Fruit fly (Drosophila melanogaster) Kc167 (cell line): Measurements from ENCODE around the gene Oseg1.

Experiments
- Myc ChIP-seq: fragments of >200 bp; optimal IDR thresholded peaks from 2 replicates; lab custom pipeline; 2017; ENCODE audit warnings: missing external identifiers
- Sin3A ChIP-seq: fragments of >200 bp; optimal IDR thresholded peaks from 2 replicates; lab custom pipeline; 2018; ENCODE audit warnings: missing external identifiers
- h ChIP-seq: fragments of >200 bp; optimal IDR thresholded peaks from 3 replicates; lab custom pipeline; 2018; ENCODE audit warnings: missing external identifiers
- insv ChIP-seq: fragments of >200 bp; optimal IDR thresholded peaks from 3 replicates; lab custom pipeline; 2018; ENCODE audit warnings: missing external identifiers
- psq ChIP-seq: fragments of >200 bp; optimal IDR thresholded peaks from 2 replicates; lab custom pipeline; 2017; ENCODE audit warnings: missing external identifiers
- ttk ChIP-seq: sonication (Bioruptor generic); optimal IDR thresholded peaks from 2 replicates; lab custom pipeline; 2017; ENCODE audit warnings: missing external identifiers

Gene Oseg1

DNA sequence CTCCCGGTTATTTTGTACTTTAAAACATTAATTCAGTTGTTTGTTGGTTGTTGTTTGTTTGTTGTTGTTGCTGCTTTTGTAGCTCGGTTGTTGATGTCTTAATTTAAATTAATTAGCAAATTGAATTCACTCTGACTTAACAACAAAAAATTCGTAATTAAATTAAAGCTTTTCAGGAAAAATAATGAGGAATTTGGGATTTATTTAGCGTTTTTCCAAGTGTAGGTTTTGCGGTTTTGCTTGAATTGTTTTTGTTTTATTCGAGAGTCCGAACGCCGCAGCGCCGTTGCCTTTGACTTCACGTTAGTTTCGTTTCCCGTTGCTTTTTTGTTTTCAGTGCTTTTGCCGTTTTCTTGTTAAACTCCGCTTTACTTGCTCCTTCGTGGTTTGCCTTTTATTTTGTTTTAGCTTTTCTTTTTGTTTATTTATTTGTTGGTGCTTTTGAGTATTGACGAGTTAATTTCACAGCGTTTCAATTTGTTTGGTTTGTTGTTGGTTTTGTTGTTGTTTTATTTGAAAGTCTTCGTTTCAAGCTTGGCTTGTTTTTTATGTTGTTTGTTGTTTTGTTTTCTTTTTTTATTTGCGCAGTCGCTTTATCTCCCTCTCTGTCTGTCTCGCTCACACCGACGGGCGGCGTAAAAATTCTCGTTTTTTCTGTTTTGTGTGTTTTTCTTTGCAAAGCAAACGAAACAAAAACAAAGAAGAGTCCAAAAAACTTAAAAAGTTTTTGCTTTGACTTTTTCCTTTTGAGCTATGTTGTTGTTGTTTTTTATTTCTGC is 28.3 kb upstream of the Oseg1 start:
- no peak for TF ChIP-seq h (lab: Kevin White, UChicago)
- no peak for TF ChIP-seq Sin3A
- no peak for TF ChIP-seq insv
- no peak for TF ChIP-seq ttk (lab: Kevin White, UChicago)
- TF ChIP-seq psq (lab: Kevin White, UChicago) = no peak
- TF ChIP-seq Myc (lab: Kevin White, UChicago) = no peak

DNA sequence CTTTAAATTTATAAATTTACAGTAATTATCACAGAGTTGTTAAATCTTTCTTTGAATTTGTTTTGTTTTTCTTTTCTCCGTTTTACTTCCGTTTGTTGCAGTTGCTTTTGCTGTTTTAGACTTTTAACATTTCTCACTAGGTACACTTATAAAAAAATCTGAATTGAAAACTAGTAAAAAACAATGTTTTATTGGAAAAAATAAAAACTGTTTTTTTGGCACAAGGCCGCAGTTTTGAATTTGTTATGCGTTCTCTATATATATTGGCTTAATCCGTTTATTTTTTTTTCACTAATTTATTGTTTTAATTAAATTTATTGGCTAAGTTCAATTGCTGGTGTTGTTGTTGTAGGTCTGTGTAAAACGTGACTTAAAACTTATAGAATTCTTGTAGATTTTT is 27.5 kb upstream of the Oseg1 start:
- TF ChIP-seq h (lab: Kevin White, UChicago) (no peak), psq (lab: Kevin White, UChicago) (no peak), ttk (lab: Kevin White, UChicago) (no peak), Myc (lab: Kevin White, UChicago) (no peak), insv (no peak), Sin3A (no peak)

DNA sequence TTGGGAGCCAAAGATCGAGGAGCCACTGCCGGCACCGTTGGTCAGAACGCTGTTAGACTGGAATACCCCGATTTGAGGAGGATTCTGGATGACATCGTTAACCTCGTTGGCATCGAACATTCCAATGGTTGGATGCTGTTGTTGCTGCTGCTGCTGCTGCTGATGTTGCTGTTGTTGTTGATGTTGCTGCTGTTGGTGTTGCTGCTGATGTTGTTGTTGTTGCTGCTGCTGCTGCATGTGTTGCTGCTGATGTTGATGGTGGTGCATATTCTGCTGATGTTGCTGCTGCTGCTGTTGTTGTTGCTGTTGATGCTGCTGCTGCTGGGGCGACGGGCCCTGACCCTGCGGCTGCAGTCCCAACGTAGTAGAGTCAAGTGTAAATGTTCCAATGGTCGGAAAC is 25.0 kb upstream of the Oseg1 start:
- TF ChIP-seq insv = no peak
- TF ChIP-seq Myc (lab: Kevin White, UChicago) = no peak
- no peak for TF ChIP-seq psq (lab: Kevin White, UChicago)
- no peak for TF ChIP-seq h (lab: Kevin White, UChicago)
- no peak for TF ChIP-seq Sin3A
- TF ChIP-seq ttk (lab: Kevin White, UChicago) = no peak

DNA sequence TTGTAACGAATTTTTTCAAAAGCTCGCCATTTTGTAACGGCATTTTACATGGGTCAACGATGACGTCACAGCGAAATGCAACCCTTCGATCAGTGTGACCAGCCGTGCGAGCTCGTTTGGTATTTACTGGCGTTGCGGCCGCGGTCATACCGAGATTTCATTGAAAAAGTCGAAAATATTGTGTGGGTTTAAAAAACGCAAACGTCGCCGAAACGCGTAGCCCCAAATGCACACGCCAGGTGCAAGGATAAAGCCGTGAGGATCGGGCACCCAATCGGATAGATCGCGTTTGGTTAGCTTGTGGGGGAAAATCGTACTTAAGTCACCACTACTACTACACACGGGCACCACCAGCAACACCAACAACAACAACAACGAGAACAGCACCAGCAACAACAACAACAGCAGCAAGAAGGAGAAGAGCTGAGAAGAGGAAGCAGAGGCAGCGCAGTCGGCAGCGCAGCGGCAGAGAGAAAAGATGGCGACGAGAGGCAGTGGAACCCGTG is 12.3 kb upstream of the Oseg1 start, which contains the start of gene Cbl:
Gene Cbl, plus strand, starts transcription at position 124 of the 506 bp plus-strand sequence.
- TF ChIP-seq h (lab: Kevin White, UChicago) (no peak), ttk (lab: Kevin White, UChicago) (no peak), insv (no peak), psq (lab: Kevin White, UChicago) (no peak), Myc (lab: Kevin White, UChicago) (no peak), Sin3A (no peak)

DNA sequence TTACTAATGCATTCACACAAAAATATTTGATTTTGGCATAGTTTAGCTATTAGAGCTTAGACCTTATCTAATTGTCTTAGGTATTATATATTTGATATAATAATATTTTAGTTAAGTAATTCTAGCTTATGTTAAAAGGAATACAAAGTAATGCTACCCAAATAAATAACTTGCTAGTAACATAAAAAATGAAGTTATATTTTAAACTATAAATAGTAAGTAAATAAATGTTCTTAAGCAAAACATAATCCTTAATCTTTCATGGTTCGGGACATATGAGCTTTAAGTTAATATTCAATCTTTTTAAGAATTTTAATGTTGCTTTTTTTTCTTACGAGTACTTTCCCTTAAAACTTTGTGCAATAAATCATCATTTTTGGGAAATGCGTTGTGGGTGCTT is 10.5 kb upstream of the Oseg1 start:
- TF ChIP-seq ttk (lab: Kevin White, UChicago) = no peak

DNA sequence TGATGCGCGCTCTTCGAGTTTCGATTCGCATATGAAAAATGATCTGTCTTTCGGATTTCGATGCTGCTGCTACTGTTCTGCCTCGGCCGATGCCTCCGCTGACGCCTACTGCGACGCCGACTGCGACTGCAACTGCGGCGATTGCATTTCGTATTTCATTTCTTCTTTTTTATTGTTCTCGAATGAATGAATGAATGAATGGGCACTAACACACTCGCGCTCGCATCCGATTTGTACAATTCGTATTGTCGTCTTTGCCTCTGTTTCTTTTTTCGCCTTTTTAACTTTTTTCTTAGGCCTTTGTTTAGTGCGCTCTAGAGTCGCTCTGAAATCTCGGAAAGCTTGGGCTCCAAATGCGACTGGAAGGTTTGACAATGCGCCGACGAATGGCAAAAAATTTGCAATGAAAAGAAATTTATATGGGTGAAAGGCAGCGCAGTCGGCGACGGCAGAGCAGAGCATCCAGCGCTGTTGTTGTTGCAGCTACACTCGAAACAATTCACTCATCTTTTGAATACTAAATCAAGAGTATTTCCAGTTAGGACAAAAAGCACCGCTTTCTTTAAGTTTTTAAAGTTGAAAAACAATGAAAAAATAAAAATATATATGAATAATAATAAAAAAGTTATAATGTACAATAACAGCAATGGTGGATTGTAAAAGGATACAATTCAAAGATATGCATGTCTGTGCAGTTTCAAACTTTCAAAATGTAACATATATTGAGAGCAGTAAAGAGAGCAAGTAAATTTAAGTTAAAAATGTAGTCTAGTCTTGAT is 9.4 kb upstream of the Oseg1 start, which contains the start of gene CG32354:
Gene CG32354, minus strand, starts transcription at position 398 of the 779 bp plus-strand sequence.
- TF ChIP-seq Myc (lab: Kevin White, UChicago) (no peak), psq (lab: Kevin White, UChicago) (no peak), ttk (lab: Kevin White, UChicago) (no peak), insv (no peak), h (lab: Kevin White, UChicago) (no peak), Sin3A (no peak)

DNA sequence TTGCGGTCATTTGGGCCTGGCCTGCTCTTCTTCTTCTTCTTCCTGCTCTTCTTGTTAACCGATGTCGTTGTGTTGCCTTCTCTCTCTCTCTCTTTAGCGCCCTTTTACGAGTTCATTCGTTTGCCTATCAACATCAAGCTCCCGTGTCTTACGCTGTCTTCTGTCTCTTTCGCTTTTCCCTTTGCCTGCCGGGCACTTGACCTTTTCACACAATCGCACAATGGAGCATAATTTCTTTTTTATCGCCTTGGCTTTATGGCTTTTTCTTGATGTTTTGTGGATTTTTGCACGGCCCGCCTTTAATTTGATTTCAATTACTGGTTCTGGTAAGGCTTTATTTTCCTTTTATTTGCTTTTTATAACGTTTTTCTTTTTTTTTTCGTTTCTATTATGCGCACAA is 8.7 kb upstream of the Oseg1 start:
- no peak for TF ChIP-seq h (lab: Kevin White, UChicago)
- TF ChIP-seq Sin3A = no peak
- TF ChIP-seq psq (lab: Kevin White, UChicago) = no peak
- TF ChIP-seq ttk (lab: Kevin White, UChicago) = no peak
- no peak for TF ChIP-seq insv
- TF ChIP-seq Myc (lab: Kevin White, UChicago) = no peak

DNA sequence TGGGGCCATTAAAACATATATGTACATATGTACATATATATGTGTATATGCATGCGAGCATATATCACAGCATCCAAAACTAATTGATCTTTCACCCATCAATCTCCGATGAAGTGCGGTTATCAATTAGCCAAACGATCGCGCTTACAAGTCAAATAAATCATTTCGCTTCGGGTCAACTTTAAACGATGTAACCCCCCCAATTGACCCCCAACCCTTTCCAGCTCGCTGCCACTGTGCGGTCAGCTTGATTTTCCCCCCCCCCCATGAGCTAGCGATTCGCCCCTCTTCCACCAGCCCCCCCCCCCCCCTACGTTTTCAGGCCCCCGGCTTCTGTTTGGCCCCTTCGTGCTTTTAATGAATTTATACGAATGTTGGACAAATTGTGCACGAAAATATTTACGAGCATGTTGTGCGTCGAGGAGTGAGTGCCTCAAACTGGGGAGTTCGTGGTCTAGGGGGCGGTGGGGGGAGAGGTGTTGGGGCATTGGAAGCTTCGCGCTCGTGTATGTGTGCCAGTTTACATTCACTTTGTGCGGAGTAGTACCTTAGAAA is 7.1 kb upstream of the Oseg1 start:
- TF ChIP-seq Sin3A (no peak), ttk (lab: Kevin White, UChicago) (no peak), insv (no peak), Myc (lab: Kevin White, UChicago) (no peak), psq (lab: Kevin White, UChicago) (no peak), h (lab: Kevin White, UChicago) (no peak)

DNA sequence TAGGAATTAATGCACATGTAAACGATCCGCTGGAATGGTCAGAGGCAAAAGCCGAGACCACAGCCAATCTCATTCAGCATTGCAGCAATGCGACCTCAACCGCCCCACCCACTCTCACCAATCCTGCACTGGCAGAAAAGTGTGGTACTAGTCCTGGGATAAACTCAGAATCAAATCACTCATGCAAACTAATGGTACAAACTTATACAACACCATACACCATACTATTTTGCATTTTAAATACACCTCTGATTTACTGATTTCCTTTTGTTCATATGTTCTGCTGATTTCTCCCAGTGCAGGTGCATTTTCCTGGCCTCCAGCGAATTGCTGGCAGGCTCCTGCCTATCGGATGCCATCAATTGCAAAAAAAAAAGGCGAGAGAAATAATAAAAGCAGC is 6.4 kb upstream of the Oseg1 start:
- TF ChIP-seq h (lab: Kevin White, UChicago) = no peak
- TF ChIP-seq insv = no peak
- no peak for TF ChIP-seq ttk (lab: Kevin White, UChicago)
- TF ChIP-seq psq (lab: Kevin White, UChicago) = no peak
- TF ChIP-seq Sin3A = no peak
- no peak for TF ChIP-seq Myc (lab: Kevin White, UChicago)

DNA sequence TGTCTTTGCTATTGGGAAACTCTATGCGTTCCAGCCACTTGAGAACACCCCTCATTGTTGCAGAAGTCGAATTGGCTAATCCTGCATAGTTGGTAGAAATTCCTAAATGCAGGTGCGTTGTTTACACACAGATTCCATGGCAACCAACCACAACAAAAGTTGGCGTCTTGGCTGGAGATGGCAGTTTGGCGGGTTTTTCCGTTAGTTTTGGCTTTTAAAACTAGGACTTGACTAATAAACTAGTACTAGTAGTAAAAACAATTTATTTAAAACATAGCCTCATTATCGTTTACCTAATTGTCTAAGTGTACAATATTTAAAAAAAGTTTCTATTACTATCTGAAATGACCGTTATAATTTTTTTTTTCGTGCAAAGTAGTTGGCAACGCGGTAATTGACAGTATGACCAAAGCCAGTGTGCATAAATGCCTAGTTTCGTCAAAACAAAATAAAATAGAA is 1.2 kb downstream of the Oseg1 start, which contains the start of gene Exo70:
Gene Exo70, plus strand, starts transcription at position 413 of the 459 bp plus-strand sequence.
- TF ChIP-seq insv (no peak), Myc (lab: Kevin White, UChicago) (no peak), ttk (lab: Kevin White, UChicago) (no peak), h (lab: Kevin White, UChicago) (no peak), psq (lab: Kevin White, UChicago) (no peak), Sin3A (no peak)

DNA sequence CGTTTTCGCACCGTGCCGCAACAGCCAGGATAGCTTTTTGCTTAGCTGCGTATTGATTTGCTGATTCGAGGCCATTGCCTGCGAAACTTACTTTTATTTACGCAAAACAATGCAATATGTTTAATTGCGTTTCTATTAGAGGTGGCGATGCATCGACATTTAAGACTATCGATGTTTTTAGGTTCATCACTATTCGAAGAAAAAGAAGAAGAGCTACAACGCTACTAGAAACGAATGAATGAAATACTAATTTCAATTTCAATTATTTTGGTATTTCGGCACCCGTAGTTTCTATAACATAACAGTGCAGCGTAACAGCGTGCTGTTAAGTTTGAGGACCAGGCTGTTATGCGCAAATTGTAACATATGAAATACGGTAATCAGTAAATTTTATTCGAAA is 7.5 kb downstream of the Oseg1 start, which contains the start of the genes Tpt, mkg-p and CG13667:
Gene Tpt, minus strand, starts transcription at position 155 of the 400 bp plus-strand sequence.
Gene mkg-p, minus strand, starts transcription at position 155 of the 400 bp plus-strand sequence.
Gene CG13667, plus strand, starts transcription at position 332 of the 400 bp plus-strand sequence.
- TF ChIP-seq psq (lab: Kevin White, UChicago) (no peak), insv (no peak), Myc (lab: Kevin White, UChicago) (no peak), h (lab: Kevin White, UChicago) (no peak), Sin3A (no peak), ttk (lab: Kevin White, UChicago) (no peak)
